Worm (Caenorhabditis elegans): Measurements from ENCODE around the gene nhr-47.

Gene nhr-47

ce11 chrV:5502701-5503100 lies 2.4 kb upstream of the nhr-47 start (continued):
- no peak for TF ChIP-seq D2030.7 (GFP tag; IDR thresholded peaks at IDR 0.05)
- peak in 1 of 2 experiments; percentile 28 for TF ChIP-seq let-607 (tag; optimal IDR thresholded peaks at IDR 0.05)
- no peak for TF ChIP-seq bed-1 (GFP tag; IDR thresholded peaks at IDR 0.05)
- no peak for TF ChIP-seq fkh-3 (tag; optimal IDR thresholded peaks at IDR 0.05)
- TF ChIP-seq sptf-2 (GFP tag; optimal IDR thresholded peaks at IDR 0.05), result no peak
- TF ChIP-seq ztf-3 (GFP tag; optimal IDR thresholded peaks at IDR 0.05), result no peak
- no peak for TF ChIP-seq dpff-1 (tag; optimal IDR thresholded peaks at IDR 0.05)
- TF ChIP-seq ama-1 (optimal IDR thresholded peaks at IDR 0.05), result peak; percentile 86
- no peak for TF ChIP-seq ama-1 (GFP tag; optimal IDR thresholded peaks at IDR 0.05)
- TF ChIP-seq ztf-25 (GFP tag; IDR thresholded peaks at IDR 0.05), result no peak
- TF ChIP-seq ceh-58 (GFP tag; IDR thresholded peaks at IDR 0.05), result no peak
- no peak for TF ChIP-seq lir-1 (GFP tag; conservative IDR thresholded peaks at IDR 0.05)
- TF ChIP-seq snpc-1.3 (tag; optimal IDR thresholded peaks at IDR 0.05; ENCODE audit: insufficient read depth), result no peak
- TF ChIP-seq zfh-2 (GFP tag; conservative IDR thresholded peaks at IDR 0.05), result no peak
- no peak for TF ChIP-seq tlf-1 (GFP tag; optimal IDR thresholded peaks at IDR 0.05)
- peak; percentile 22 for TF ChIP-seq repo-1 (tag; optimal IDR thresholded peaks at IDR 0.05)
- TF ChIP-seq attf-5 (GFP tag; optimal IDR thresholded peaks at IDR 0.05), result no peak
- no peak for TF ChIP-seq zim-3 (tag; optimal IDR thresholded peaks at IDR 0.05)
- TF ChIP-seq mcd-1 (GFP tag; IDR thresholded peaks at IDR 0.05), result 0 out of 2 replicates have a peak, but pooled peaks have one; percentile 4
- TF ChIP-seq snpc-3.4 (tag; optimal IDR thresholded peaks at IDR 0.05), result peak; percentile 10
- TF ChIP-seq efl-1 (GFP tag; optimal IDR thresholded peaks at IDR 0.05), result no peak
- peak; percentile 46; the same call in 1 of the 2 replicates for TF ChIP-seq lin-26 (GFP tag; IDR thresholded peaks at IDR 0.05)
- TF ChIP-seq madf-10 (tag; optimal IDR thresholded peaks at IDR 0.05), result no peak
- TF ChIP-seq F55B11.4 (tag; optimal IDR thresholded peaks at IDR 0.05; ENCODE audit: borderline replicate concordance, insufficient read depth), result no peak
- peak; percentile 54 for TF ChIP-seq ekl-4 (GFP tag; IDR thresholded peaks at IDR 0.05)
- TF ChIP-seq chd-7 (tag; optimal IDR thresholded peaks at IDR 0.05), result peak; percentile 22
- TF ChIP-seq nfya-1 (tag; optimal IDR thresholded peaks at IDR 0.05; ENCODE audit: borderline replicate concordance, insufficient read depth), result no peak
- TF ChIP-seq nhr-90 (tag; optimal IDR thresholded peaks at IDR 0.05), result no peak
- peak; percentile 54; the same call in 1 of the 2 replicates for TF ChIP-seq Y53G8AR.9 (GFP tag; conservative IDR thresholded peaks at IDR 0.05)
- TF ChIP-seq nhr-27 (tag; optimal IDR thresholded peaks at IDR 0.05), result no peak
- TF ChIP-seq madf-3 (GFP tag; IDR thresholded peaks at IDR 0.05), result peak; percentile 55; the same call in 1 of the 2 replicates
- no peak for TF ChIP-seq hlh-26 (GFP tag; conservative IDR thresholded peaks at IDR 0.05)
- TF ChIP-seq B0336.3 (GFP tag; IDR thresholded peaks at IDR 0.05), result peak; percentile 75
- no peak for TF ChIP-seq F10E7.11 (tag; optimal IDR thresholded peaks at IDR 0.05)
- no peak for TF ChIP-seq gei-17 (GFP tag; optimal IDR thresholded peaks at IDR 0.05)
- TF ChIP-seq unc-130 (GFP tag; optimal IDR thresholded peaks at IDR 0.05), result no peak
- peak; percentile 38 for TF ChIP-seq ztf-18 (tag; optimal IDR thresholded peaks at IDR 0.05)
- no peak for TF ChIP-seq madf-8 (GFP tag; conservative IDR thresholded peaks at IDR 0.05)
- no peak for TF ChIP-seq F23B12.7 (tag; optimal IDR thresholded peaks at IDR 0.05; ENCODE audit: insufficient read depth)
- TF ChIP-seq sdz-38 (tag; optimal IDR thresholded peaks at IDR 0.05), result no peak
- no peak for TF ChIP-seq mel-28 (tag; optimal IDR thresholded peaks at IDR 0.05; ENCODE audit: borderline replicate concordance)
- TF ChIP-seq ztf-26 (tag; optimal IDR thresholded peaks at IDR 0.05), result peak; percentile 31
- no peak for TF ChIP-seq nhr-179 (tag; optimal IDR thresholded peaks at IDR 0.05)
- no peak for TF ChIP-seq B0019.2 (GFP tag; conservative IDR thresholded peaks at IDR 0.05)
- peak; percentile 36; the same call in 1 of the 2 replicates for TF ChIP-seq Y56A3A.18 (GFP tag; IDR thresholded peaks at IDR 0.05)
- no peak for TF ChIP-seq hmg-1.2 (GFP tag; IDR thresholded peaks at IDR 0.05)
- no peak for TF ChIP-seq T26A5.8 (tag; optimal IDR thresholded peaks at IDR 0.05)
- no peak for TF ChIP-seq xnd-1 (tag; optimal IDR thresholded peaks at IDR 0.05)
- no peak for TF ChIP-seq C17E4.6 (GFP tag; IDR thresholded peaks at IDR 0.05)
